Worm (Caenorhabditis elegans): ENCODE measurements around the gene htas-1.
"Not testable (repeated sequence)": the region's sequence is repeated elsewhere in the genome, so short reads cannot be mapped to it uniquely, and the experiment has no call there.

ce11 chrIV:9688715-9689114, 5.4 kb upstream of the htas-1 start, which contains the start of gene msp-76:
- TF ChIP-seq ama-1 (optimal IDR thresholded peaks at IDR 0.05); ama-1 (GFP tag; optimal IDR thresholded peaks at IDR 0.05); ceh-58 (GFP tag; IDR thresholded peaks at IDR 0.05); F37B4.10 (GFP tag; IDR thresholded peaks at IDR 0.05); ccch-3 (GFP tag; optimal IDR thresholded peaks at IDR 0.05); Y53G8AR.9 (GFP tag; conservative IDR thresholded peaks at IDR 0.05); lag-1 (GFP tag; IDR thresholded peaks at IDR 0.05); F33H1.4 (GFP tag; IDR thresholded peaks at IDR 0.05); attf-6 (GFP tag; IDR thresholded peaks at IDR 0.05); F49E8.2 (tag; optimal IDR thresholded peaks at IDR 0.05; ENCODE audit: insufficient read depth); aptf-3 (GFP tag; IDR thresholded peaks at IDR 0.05); hsf-1 (GFP tag; IDR thresholded peaks at IDR 0.05); B0261.1 (tag; optimal IDR thresholded peaks at IDR 0.05): not testable (repeated sequence)

Measured in whole organism, young adult.